Worm (Caenorhabditis elegans) whole organism, L1 larva: ENCODE data around the gene F30H5.5.

Experiments used
- C04F5.9 ChIP-seq: sonication (generic microtip); optimal IDR thresholded peaks from 2 replicates; lab custom pipeline; 2016; ENCODE audit warnings: missing genetic modification characterization, missing compliant biosample characterization
- Y116A8C.19 ChIP-seq: sonication (generic microtip); optimal IDR thresholded peaks from 2 replicates; lab custom pipeline; 2016; ENCODE audit warnings: missing compliant biosample characterization, missing genetic modification characterization, borderline replicate concordance
- aha-1 ChIP-seq: fragments of 150-350 bp; optimal IDR thresholded peaks from 2 replicates; lab custom pipeline; 2014; ENCODE audit warnings: missing biosample characterization, missing genetic modification characterization
- alr-1 ChIP-seq: fragments of 200-800 bp; sonication (Bioruptor generic); optimal IDR thresholded peaks from 2 replicates; lab custom pipeline; 2018; ENCODE audit warnings: borderline replicate concordance, mild to moderate bottlenecking, missing genetic modification characterization, missing compliant biosample characterization
- aly-2 ChIP-seq: fragments of 150-350 bp; optimal IDR thresholded peaks from 2 replicates; lab custom pipeline; 2014; ENCODE audit warnings: missing biosample characterization, missing genetic modification characterization
- ama-1 ChIP-seq: fragments of 150-350 bp; optimal IDR thresholded peaks from 2 replicates; lab custom pipeline; 2014
- blmp-1 ChIP-seq: fragments of 150-350 bp; optimal IDR thresholded peaks from 2 replicates; lab custom pipeline; 2014; ENCODE audit warnings: missing biosample characterization, missing genetic modification characterization
- ceh-8 ChIP-seq: fragments of 200-800 bp; sonication (Bioruptor generic); optimal IDR thresholded peaks from 2 replicates; lab custom pipeline; 2018; ENCODE audit warnings: mild to moderate bottlenecking, missing genetic modification characterization, moderate library complexity, missing compliant biosample characterization
- ceh-82 ChIP-seq, 3 experiments: fragments of 150-350 bp in 1 of 3; sonication (generic microtip) in 2 of 3; optimal IDR thresholded peaks; 2 replicates each; lab custom pipeline; 2014 to 2017; ENCODE audit warnings: missing biosample characterization in 3 of 3, missing genetic modification characterization in 3 of 3
- dpl-1 ChIP-seq, 3 experiments: fragments of 150-350 bp in 2 of 3; sonication (generic microtip) in 1 of 3; optimal IDR thresholded peaks; 2 replicates each; lab custom pipeline; 2014 to 2017; ENCODE audit warnings: missing biosample characterization in 3 of 3, missing genetic modification characterization in 3 of 3, missing genetic modification reagents in 3 of 3
- efl-1 ChIP-seq, 4 experiments: fragments of 150-350 bp; optimal IDR thresholded peaks in 3 of 4; peaks in 1 of 4; 1 replicate in 1 of 4; 2 replicates in 3 of 4; lab custom pipeline; 2014; ENCODE audit warnings: missing biosample characterization in 2 of 4, missing genetic modification characterization in 2 of 4, missing genetic modification reagents in 2 of 4
- efl-3 ChIP-seq: fragments of 200-800 bp; sonication (Bioruptor generic); optimal IDR thresholded peaks from 2 replicates; lab custom pipeline; 2018; ENCODE audit warnings: mild to moderate bottlenecking, missing genetic modification characterization, missing compliant biosample characterization
- egl-13 ChIP-seq: sonication (generic microtip); optimal IDR thresholded peaks from 2 replicates; lab custom pipeline; 2016; ENCODE audit warnings: missing genotype, missing genetic modification reagents, missing genetic modification characterization, missing compliant biosample characterization
- elt-2 ChIP-seq: sonication (generic microtip); optimal IDR thresholded peaks from 2 replicates; lab custom pipeline; 2016; ENCODE audit warnings: missing genetic modification characterization, mild to moderate bottlenecking, inconsistent platforms, missing compliant biosample characterization, missing genetic modification reagents
- elt-3 ChIP-seq, 6 experiments: fragments of 150-350 bp in 1 of 6; sonication (generic microtip); optimal IDR thresholded peaks; 2 replicates each; lab custom pipeline; 2017 to 2018; ENCODE audit warnings: missing biosample characterization in 6 of 6, missing genetic modification characterization in 6 of 6, inconsistent platforms in 1 of 6
- fkh-10 ChIP-seq: sonication (generic microtip); optimal IDR thresholded peaks from 2 replicates; lab custom pipeline; 2017; ENCODE audit warnings: missing biosample characterization, missing genetic modification reagents, missing genetic modification characterization
- fkh-8 ChIP-seq: sonication (generic microtip); optimal IDR thresholded peaks from 2 replicates; lab custom pipeline; 2016; ENCODE audit warnings: mild to moderate bottlenecking, missing genetic modification characterization, missing compliant biosample characterization
- grh-1 ChIP-seq: fragments of 200-800 bp; sonication (Bioruptor generic); IDR thresholded peaks from 2 replicates; pipeline ENCODE4 v1.3.6; 2022; ENCODE audit warnings: missing genetic modification reagents, missing genetic modification characterization, missing compliant biosample characterization
- hlh-17 ChIP-seq: fragments of 200-800 bp; sonication (Bioruptor generic); optimal IDR thresholded peaks from 2 replicates; lab custom pipeline; 2018; ENCODE audit warnings: missing genetic modification characterization, mild to moderate bottlenecking, missing compliant biosample characterization, moderate library complexity, borderline replicate concordance
- hpl-2 ChIP-seq: fragments of 150-350 bp; optimal IDR thresholded peaks from 2 replicates; lab custom pipeline; 2014; ENCODE audit warnings: missing biosample characterization, missing genetic modification reagents, missing genetic modification characterization
- jun-1 ChIP-seq: fragments of 150-350 bp; optimal IDR thresholded peaks from 2 replicates; lab custom pipeline; 2014; ENCODE audit warnings: missing biosample characterization, missing genetic modification reagents, missing genetic modification characterization
- lin-14 ChIP-seq: fragments of 200-800 bp; sonication (Bioruptor generic); optimal IDR thresholded peaks from 2 replicates; lab custom pipeline; 2018; ENCODE audit warnings: mild to moderate bottlenecking, missing genetic modification characterization, moderate library complexity, missing compliant biosample characterization
- lin-15B ChIP-seq: fragments of 150-350 bp; sonication (generic microtip); optimal IDR thresholded peaks from 3 replicates; lab custom pipeline; 2014; ENCODE audit warnings: missing biosample characterization, missing genetic modification characterization
- lin-35 ChIP-seq, 2 experiments: fragments of 150-350 bp; optimal IDR thresholded peaks; 2 replicates each; lab custom pipeline; 2014; ENCODE audit warnings: missing biosample characterization in 2 of 2, missing genetic modification characterization in 2 of 2, missing genetic modification reagents in 2 of 2
- lir-3 ChIP-seq: sonication (generic microtip); optimal IDR thresholded peaks from 2 replicates; lab custom pipeline; 2016; ENCODE audit warnings: mild to moderate bottlenecking, missing genetic modification characterization, moderate library complexity, missing compliant biosample characterization; ENCODE audit not compliant: poor library complexity
- lsy-2 ChIP-seq, 2 experiments: fragments of 150-350 bp; optimal IDR thresholded peaks; 2 replicates each; lab custom pipeline; 2014; ENCODE audit warnings: missing biosample characterization in 2 of 2, missing genetic modification characterization in 2 of 2
- mab-9 ChIP-seq: fragments of 200-800 bp; sonication (Bioruptor generic); IDR thresholded peaks from 2 replicates; pipeline ENCODE4 v1.3.6; 2022; ENCODE audit warnings: missing genetic modification reagents, missing genetic modification characterization, missing compliant biosample characterization
- mdl-1 ChIP-seq, 2 experiments: fragments of 150-350 bp; optimal IDR thresholded peaks; 2 replicates each; lab custom pipeline; 2014 to 2017; ENCODE audit warnings: missing biosample characterization in 2 of 2, missing genetic modification characterization in 2 of 2, inconsistent platforms in 1 of 2
- mep-1 ChIP-seq: fragments of 150-350 bp; optimal IDR thresholded peaks from 2 replicates; lab custom pipeline; 2014; ENCODE audit warnings: missing biosample characterization, missing genetic modification characterization
- nhr-12 ChIP-seq: sonication (generic microtip); optimal IDR thresholded peaks from 2 replicates; lab custom pipeline; 2017; ENCODE audit warnings: missing biosample characterization, missing genetic modification characterization
- nhr-19 ChIP-seq: fragments of 200-800 bp; sonication (Bioruptor generic); conservative IDR thresholded peaks from 2 replicates; pipeline ENCODE4 v1.3.6; 2022; ENCODE audit warnings: missing genetic modification characterization, missing compliant biosample characterization
- nhr-20 ChIP-seq: sonication (generic microtip); optimal IDR thresholded peaks from 2 replicates; lab custom pipeline; 2016; ENCODE audit warnings: mild to moderate bottlenecking, missing genetic modification characterization, missing compliant biosample characterization
- nhr-28 ChIP-seq: fragments of 150-350 bp; optimal IDR thresholded peaks from 2 replicates; lab custom pipeline; 2014; ENCODE audit warnings: missing biosample characterization, missing genetic modification characterization
- nhr-71 ChIP-seq: sonication (generic microtip); optimal IDR thresholded peaks from 2 replicates; lab custom pipeline; 2016; ENCODE audit warnings: mild to moderate bottlenecking, missing genetic modification characterization, moderate library complexity, missing compliant biosample characterization
- nhr-76 ChIP-seq: sonication (generic microtip); optimal IDR thresholded peaks from 2 replicates; lab custom pipeline; 2017; ENCODE audit warnings: missing biosample characterization, missing genetic modification characterization
- nhr-84 ChIP-seq: sonication (generic microtip); optimal IDR thresholded peaks from 2 replicates; lab custom pipeline; 2017; ENCODE audit warnings: missing biosample characterization, missing genetic modification characterization
- nhr-85 ChIP-seq: sonication (generic microtip); peaks from one replicate; lab custom pipeline; 2016; ENCODE audit warnings: missing genetic modification characterization, inconsistent platforms, missing compliant biosample characterization
- pag-3 ChIP-seq: sonication (generic microtip); optimal IDR thresholded peaks from 2 replicates; lab custom pipeline; 2017; ENCODE audit warnings: missing genetic modification characterization, mild to moderate bottlenecking, missing compliant biosample characterization, antibody characterized with exemption, borderline replicate concordance; ENCODE audit not compliant: insufficient read depth
- pax-3 ChIP-seq: fragments of 200-800 bp; sonication (Bioruptor generic); optimal IDR thresholded peaks from 2 replicates; lab custom pipeline; 2018; ENCODE audit warnings: mild to moderate bottlenecking, missing genetic modification characterization, moderate library complexity, missing compliant biosample characterization
- pqm-1 ChIP-seq: sonication (generic microtip); optimal IDR thresholded peaks from 3 replicates; lab custom pipeline; 2017; ENCODE audit warnings: missing biosample characterization, missing genetic modification characterization
- snpc-4 ChIP-seq: fragments of 150-350 bp; optimal IDR thresholded peaks from 2 replicates; lab custom pipeline; 2014; ENCODE audit warnings: missing biosample characterization, missing genetic modification characterization
- snu-23 ChIP-seq: sonication (generic microtip); optimal IDR thresholded peaks from 2 replicates; lab custom pipeline; 2016; ENCODE audit warnings: missing genetic modification characterization, missing compliant biosample characterization
- sptf-1 ChIP-seq: fragments of 150-350 bp; optimal IDR thresholded peaks from 2 replicates; lab custom pipeline; 2014; ENCODE audit warnings: missing biosample characterization, missing genetic modification characterization
- sup-37 ChIP-seq: fragments of 200-800 bp; sonication (Bioruptor generic); optimal IDR thresholded peaks from 2 replicates; lab custom pipeline; 2018; ENCODE audit warnings: mild to moderate bottlenecking, missing genetic modification characterization, missing compliant biosample characterization
- swsn-7 ChIP-seq: sonication (generic microtip); optimal IDR thresholded peaks from 2 replicates; lab custom pipeline; 2016; ENCODE audit warnings: missing genetic modification characterization, missing compliant biosample characterization
- tbx-2 ChIP-seq: sonication (generic microtip); optimal IDR thresholded peaks from 2 replicates; lab custom pipeline; 2016; ENCODE audit warnings: missing genetic modification characterization, missing compliant biosample characterization
- tlp-1 ChIP-seq: fragments of 150-350 bp; optimal IDR thresholded peaks from 2 replicates; lab custom pipeline; 2014; ENCODE audit warnings: missing biosample characterization, missing genetic modification characterization
- unc-30 ChIP-seq: sonication (generic microtip); optimal IDR thresholded peaks from 2 replicates; lab custom pipeline; 2017; ENCODE audit warnings: missing biosample characterization, missing genetic modification characterization
- unc-62 ChIP-seq: fragments of 150-350 bp; optimal IDR thresholded peaks from 2 replicates; lab custom pipeline; 2014; ENCODE audit warnings: missing biosample characterization, missing genetic modification reagents, missing genetic modification characterization
- unc-86 ChIP-seq: sonication (generic microtip); optimal IDR thresholded peaks from 2 replicates; lab custom pipeline; 2016; ENCODE audit warnings: missing genetic modification characterization, missing compliant biosample characterization
- vab-15 ChIP-seq: sonication (generic microtip); optimal IDR thresholded peaks from 2 replicates; lab custom pipeline; 2017; ENCODE audit warnings: missing genotype, mild to moderate bottlenecking, missing genetic modification characterization, missing compliant biosample characterization
- ztf-4 ChIP-seq: fragments of 150-350 bp; optimal IDR thresholded peaks from 2 replicates; lab custom pipeline; 2014; ENCODE audit warnings: missing biosample characterization, missing genetic modification characterization

The F30H5.5 gene

DNA sequence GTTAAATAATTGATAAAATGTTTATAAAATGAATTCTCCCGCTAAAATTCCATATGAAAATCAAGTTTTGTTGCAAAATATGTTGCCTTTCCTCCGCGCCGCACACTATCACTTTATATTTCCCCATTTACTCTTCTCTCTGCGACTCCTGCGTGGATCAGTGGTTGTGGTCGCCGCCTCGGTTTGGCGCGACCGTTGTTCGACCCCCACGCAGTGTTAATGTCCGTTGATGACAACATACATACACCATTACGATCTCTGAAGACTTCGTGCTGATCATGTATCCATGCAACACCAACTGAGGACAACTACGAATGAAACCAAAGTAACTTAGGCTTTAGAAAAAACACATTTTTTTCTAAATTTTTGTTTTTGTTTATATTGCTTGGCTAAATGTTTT is 14.0 kb downstream of the F30H5.5 start (continued):
- peak; percentile 8 for TF ChIP-seq snpc-4 (tag; lab: Kevin White, UChicago)
- no peak for TF ChIP-seq alr-1 (tag; lab: Kevin White, UChicago)
- TF ChIP-seq aha-1 (tag; lab: Kevin White, UChicago), result no peak
- TF ChIP-seq nhr-84, result no peak
- peak; percentile 32 to 60 (median 57) for TF ChIP-seq dpl-1 (GFP tag; optimal IDR thresholded peaks at IDR 0.05; lab: Kevin White, UChicago)
- peak; percentile 48 for TF ChIP-seq elt-2 (tag; lab: Kevin White, UChicago)
- TF ChIP-seq ceh-82 (tag; optimal IDR thresholded peaks at IDR 0.05; lab: Kevin White, UChicago), result peak; percentile 1 to 81 (median 13)
- peak; percentile 73 to 87 for TF ChIP-seq lsy-2 (tag; optimal IDR thresholded peaks at IDR 0.05; lab: Kevin White, UChicago)
- peak; percentile 3 for TF ChIP-seq hpl-2
- peak; percentile 22 for TF ChIP-seq sup-37 (GFP tag; lab: Kevin White, UChicago)
- peak; percentile 74 to 83 for TF ChIP-seq lin-35 (GFP tag; optimal IDR thresholded peaks at IDR 0.05; lab: Kevin White, UChicago)
- TF ChIP-seq ama-1 (lab: Kevin White, UChicago), result no peak
- TF ChIP-seq lin-14 (GFP tag; lab: Kevin White, UChicago), result no peak
- TF ChIP-seq pqm-1 (tag; lab: Kevin White, UChicago), result no peak
- TF ChIP-seq unc-86 (tag; lab: Kevin White, UChicago), result peak; percentile 45
- TF ChIP-seq nhr-12 (tag; lab: Kevin White, UChicago), result no peak
- peak; percentile 25 for TF ChIP-seq lin-15B (tag; lab: Kevin White, UChicago)
- no peak for TF ChIP-seq Y116A8C.19 (tag; lab: Kevin White, UChicago)
- no peak for TF ChIP-seq sptf-1 (tag; lab: Kevin White, UChicago)
- no peak for TF ChIP-seq nhr-76 (tag; lab: Kevin White, UChicago)
- peak; percentile 73 for TF ChIP-seq jun-1 (tag; lab: Kevin White, UChicago)
- peak in 1 of 2 experiments; percentile 73 for TF ChIP-seq mdl-1 (tag; optimal IDR thresholded peaks at IDR 0.05; lab: Kevin White, UChicago)
- peak; percentile 47 to 61 for TF ChIP-seq efl-1 (optimal IDR thresholded peaks at IDR 0.05; lab: Kevin White, UChicago)
- peak; percentile 60 to 95 for TF ChIP-seq efl-1 (GFP tag; optimal IDR thresholded peaks at IDR 0.05 in 1 of 2; lab: Kevin White, UChicago)
- TF ChIP-seq grh-1 (GFP tag; lab: Robert Waterston, UW), result 0 out of 2 replicates have a peak, but pooled peaks have one; percentile 10
- 0 out of 2 replicates have a peak, but pooled peaks have one; percentile 9 for TF ChIP-seq mab-9 (GFP tag; lab: Robert Waterston, UW)
- TF ChIP-seq unc-30 (tag; lab: Kevin White, UChicago), result no peak
- TF ChIP-seq nhr-28 (tag; lab: Kevin White, UChicago), result no peak
- no peak for TF ChIP-seq unc-62
- no peak for TF ChIP-seq lir-3
- TF ChIP-seq C04F5.9 (tag; lab: Kevin White, UChicago), result no peak
- TF ChIP-seq nhr-20 (tag; lab: Kevin White, UChicago), result peak; percentile 81
- TF ChIP-seq swsn-7 (tag; lab: Kevin White, UChicago), result peak; percentile 79
- TF ChIP-seq tlp-1 (tag; lab: Kevin White, UChicago), result no peak
- peak; percentile 74 for TF ChIP-seq fkh-8 (tag; lab: Kevin White, UChicago)
- TF ChIP-seq hlh-17 (GFP tag; lab: Kevin White, UChicago), result no peak
- no peak for TF ChIP-seq efl-3 (GFP tag; lab: Kevin White, UChicago)
- TF ChIP-seq blmp-1 (tag; lab: Kevin White, UChicago), result no peak
- TF ChIP-seq pax-3 (tag; lab: Kevin White, UChicago), result peak; percentile 61
- TF ChIP-seq ztf-4, result peak; percentile 61
- TF ChIP-seq nhr-71 (tag; lab: Kevin White, UChicago), result peak; percentile 80
- TF ChIP-seq snu-23 (GFP tag; lab: Kevin White, UChicago), result peak; percentile 88
- TF ChIP-seq aly-2, result peak; percentile 66
- peak; percentile 45 for TF ChIP-seq egl-13 (tag; lab: Kevin White, UChicago)
- no peak for TF ChIP-seq vab-15 (tag; lab: Kevin White, UChicago)
- TF ChIP-seq fkh-10, result peak; percentile 39
- TF ChIP-seq nhr-85 (tag; lab: Kevin White, UChicago), result peak; percentile 68
- peak; percentile 71 for TF ChIP-seq tbx-2 (tag; lab: Kevin White, UChicago)
- peak; percentile 56 for TF ChIP-seq nhr-19 (GFP tag; lab: Robert Waterston, UW)
- TF ChIP-seq ceh-8 (GFP tag; lab: Kevin White, UChicago), result peak; percentile 41
- TF ChIP-seq pag-3 (tag; lab: Kevin White, UChicago), result no peak
- TF ChIP-seq elt-3 (tag; optimal IDR thresholded peaks at IDR 0.05; lab: Kevin White, UChicago), result peak in 2 of 6 experiments; percentile 23 to 65
- no peak for TF ChIP-seq mep-1
